Fruit fly (Drosophila melanogaster): ENCODE measurements around the gene CG12104.

The CG12104 gene

dm6 chr3L:1586266-1587054 is 16.0 kb downstream of the CG12104 start (continued):
- TF ChIP-seq Optix (GFP tag; IDR thresholded peaks at IDR 0.05) (no peak), Lim3 (GFP tag; IDR thresholded peaks at IDR 0.05) (no peak), CG4424 (GFP tag; optimal IDR thresholded peaks at IDR 0.05) (no peak), ewg (GFP tag; optimal IDR thresholded peaks at IDR 0.05) (no peak), CG11247 (GFP tag; IDR thresholded peaks at IDR 0.05) (no peak), bigmax (GFP tag; optimal IDR thresholded peaks at IDR 0.05) (no peak), CG8478 (optimal IDR thresholded peaks at IDR 0.05) (no peak), CG1529 (GFP tag; optimal IDR thresholded peaks at IDR 0.05) (no peak), H2.0 (GFP tag; IDR thresholded peaks at IDR 0.05) (0 out of 2 replicates have a peak, but pooled peaks have one; percentile 31), D (optimal IDR thresholded peaks at IDR 0.05) (no peak), D (GFP tag; optimal IDR thresholded peaks at IDR 0.05) (no peak), CTCF (GFP tag; optimal IDR thresholded peaks at IDR 0.05) (peak; percentile 2), CG6791 (GFP tag; IDR thresholded peaks at IDR 0.05; ENCODE audit: partially characterized antibody) (peak; percentile 76), ci (GFP tag; IDR thresholded peaks at IDR 0.05) (peak; percentile 69; the same call in 2 of the 3 replicates), pan (optimal IDR thresholded peaks at IDR 0.05) (no peak), pan (GFP tag; optimal IDR thresholded peaks at IDR 0.05 in 1 of 2, IDR thresholded peaks at IDR 0.05 in 1 of 2) (no peak), CG17385 (GFP tag; optimal IDR thresholded peaks at IDR 0.05) (no peak), CG2120 (GFP tag; optimal IDR thresholded peaks at IDR 0.05) (no peak), CG10431 (GFP tag; optimal IDR thresholded peaks at IDR 0.05) (no peak), zen2 (GFP tag; IDR thresholded peaks at IDR 0.05; ENCODE audit: partially characterized antibody) (peak; percentile 92; the same call in 2 of the 3 replicates), al (GFP tag; IDR thresholded peaks at IDR 0.05) (no peak), Meics (GFP tag; optimal IDR thresholded peaks at IDR 0.05) (peak; percentile 36), eve (GFP tag; optimal IDR thresholded peaks at IDR 0.05) (no peak), Spps (tag; optimal IDR thresholded peaks at IDR 0.05) (peak; percentile 9), CG31365 (tag; optimal IDR thresholded peaks at IDR 0.05) (peak; percentile 65), CG31441 (GFP tag; IDR thresholded peaks at IDR 0.05) (no peak), Dll (GFP tag; IDR thresholded peaks at IDR 0.05; ENCODE audit: partially characterized antibody) (peak; percentile 70; the same call in 3 of the 4 replicates), hbn (GFP tag; IDR thresholded peaks at IDR 0.05; ENCODE audit: partially characterized antibody) (peak; percentile 58), CG10959 (GFP tag; IDR thresholded peaks at IDR 0.05) (no peak), luna (GFP tag; optimal IDR thresholded peaks at IDR 0.05) (no peak), Gug (GFP tag; IDR thresholded peaks at IDR 0.05) (no peak), tio (GFP tag; optimal IDR thresholded peaks at IDR 0.05) (no peak), Trl (optimal IDR thresholded peaks at IDR 0.05) (peak; percentile 96 to 100), Trl (GFP tag; optimal IDR thresholded peaks at IDR 0.05) (peak; percentile 78), D19A (tag; optimal IDR thresholded peaks at IDR 0.05) (peak; percentile 18), dmrt99B (tag; optimal IDR thresholded peaks at IDR 0.05) (no peak), pita (GFP tag; optimal IDR thresholded peaks at IDR 0.05) (no peak), gem (tag; optimal IDR thresholded peaks at IDR 0.05) (no peak), HHEX (GFP tag; optimal IDR thresholded peaks at IDR 0.05) (peak; percentile 46), pho (GFP tag; optimal IDR thresholded peaks at IDR 0.05) (no peak), mirr (GFP tag; optimal IDR thresholded peaks at IDR 0.05) (peak; percentile 69), emc (GFP tag; optimal IDR thresholded peaks at IDR 0.05) (no peak), Side (GFP tag; optimal IDR thresholded peaks at IDR 0.05) (peak; percentile 9), otp (GFP tag; IDR thresholded peaks at IDR 0.05) (no peak), CG7745 (tag; optimal IDR thresholded peaks at IDR 0.05) (no peak), CG7357 (GFP tag; IDR thresholded peaks at IDR 0.05) (no peak), CG34376 (GFP tag; optimal IDR thresholded peaks at IDR 0.05) (peak; percentile 66), fd96Cb (tag; optimal IDR thresholded peaks at IDR 0.05) (no peak), eyg (GFP tag; optimal IDR thresholded peaks at IDR 0.05) (no peak), CG15696 (tag; optimal IDR thresholded peaks at IDR 0.05) (no peak), nerfin-2 (GFP tag; IDR thresholded peaks at IDR 0.05; ENCODE audit: partially characterized antibody) (no peak; the same call in 1 of the 2 replicates)
